Worm (Caenorhabditis elegans): ENCODE data around the gene K09D9.3.

DNA sequence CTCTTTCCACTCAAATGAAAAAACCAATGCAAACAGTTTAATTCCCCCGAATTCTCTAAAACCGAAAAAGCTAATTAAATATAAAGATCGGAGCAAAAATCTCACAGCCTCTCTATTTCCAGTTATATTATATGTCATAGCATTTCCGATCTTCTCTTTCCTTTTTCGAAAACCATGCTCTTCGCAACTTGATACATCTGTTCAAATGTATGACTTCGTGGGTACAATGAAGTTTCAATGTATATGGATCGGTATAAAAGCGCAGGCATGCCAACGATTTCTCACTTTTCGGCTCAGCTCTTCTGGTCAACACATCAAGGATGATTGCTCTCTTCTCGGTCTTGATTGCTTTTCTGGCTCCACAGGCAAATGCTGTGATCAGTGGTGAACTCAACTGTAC lies 26.8 kb downstream of the K09D9.3 start, which contains the start of gene phat-7:
- TF ChIP-seq med-1 (GFP tag; optimal IDR thresholded peaks at IDR 0.05; ENCODE audit: insufficient read depth) (no peak), tab-1 (GFP tag; IDR thresholded peaks at IDR 0.05) (no peak), klf-2 (GFP tag; conservative IDR thresholded peaks at IDR 0.05) (no peak), ref-1 (GFP tag; conservative IDR thresholded peaks at IDR 0.05) (no peak), T22C8.4 (GFP tag; IDR thresholded peaks at IDR 0.05) (no peak), ztf-23 (GFP tag; IDR thresholded peaks at IDR 0.05) (no peak)
